Worm (Caenorhabditis elegans): ENCODE measurements around the gene M163.11.
A peak's percentile ranks its signal among the peaks of the same experiment; 100 is the strongest.

M163.11 gene

DNA sequence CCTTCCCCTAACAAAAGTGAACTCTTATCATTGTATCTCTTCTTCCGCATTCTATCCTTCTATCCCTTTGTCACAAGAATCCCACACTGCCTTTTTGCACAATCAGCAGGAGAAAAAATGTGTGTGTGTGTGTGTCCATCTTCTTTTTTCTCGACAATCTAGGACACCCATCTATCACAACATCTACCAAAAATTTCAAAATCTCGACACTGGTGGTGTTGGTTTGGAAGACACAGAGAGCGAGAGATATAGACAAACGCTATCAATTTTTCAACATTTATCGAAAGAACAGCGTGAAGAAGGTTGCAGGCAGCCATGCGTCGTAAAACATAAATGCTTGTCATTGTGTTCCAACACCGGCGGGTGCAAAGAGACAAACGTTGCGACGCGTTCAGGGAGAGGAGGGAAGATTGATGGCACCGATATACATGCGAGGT lies 29.7 kb downstream of the M163.11 start (continued):
- TF ChIP-seq mdl-1 (tag; optimal IDR thresholded peaks at IDR 0.05) (no peak), C16A3.4 (tag; optimal IDR thresholded peaks at IDR 0.05) (peak; percentile 19), nhr-47 (tag; optimal IDR thresholded peaks at IDR 0.05) (peak; percentile 36), rnt-1 (tag; optimal IDR thresholded peaks at IDR 0.05) (peak; percentile 84), vab-15 (tag; optimal IDR thresholded peaks at IDR 0.05) (no peak), efl-1 (optimal IDR thresholded peaks at IDR 0.05) (peak in 1 of 2 experiments; percentile 5), efl-1 (GFP tag; optimal IDR thresholded peaks at IDR 0.05 in 1 of 2) (peak in 1 of 2 experiments; percentile 36), egl-13 (tag; optimal IDR thresholded peaks at IDR 0.05) (no peak), tbx-2 (tag; optimal IDR thresholded peaks at IDR 0.05) (peak; percentile 58), nhr-11 (tag; optimal IDR thresholded peaks at IDR 0.05) (no peak), unc-86 (tag; optimal IDR thresholded peaks at IDR 0.05) (no peak), nhr-90 (tag; optimal IDR thresholded peaks at IDR 0.05; ENCODE audit: poor library complexity) (peak; percentile 35), mef-2 (tag; optimal IDR thresholded peaks at IDR 0.05) (no peak), lir-3 (tag; optimal IDR thresholded peaks at IDR 0.05; ENCODE audit: poor library complexity) (peak; percentile 1), sptf-1 (tag; optimal IDR thresholded peaks at IDR 0.05) (no peak), hlh-4 (tag; optimal IDR thresholded peaks at IDR 0.05) (no peak), unc-62 (GFP tag; optimal IDR thresholded peaks at IDR 0.05) (no peak), hpl-2 (GFP tag; optimal IDR thresholded peaks at IDR 0.05) (no peak), blmp-1 (tag; optimal IDR thresholded peaks at IDR 0.05) (peak; percentile 85), aha-1 (tag; optimal IDR thresholded peaks at IDR 0.05) (no peak), sup-37 (GFP tag; optimal IDR thresholded peaks at IDR 0.05) (no peak)

DNA sequence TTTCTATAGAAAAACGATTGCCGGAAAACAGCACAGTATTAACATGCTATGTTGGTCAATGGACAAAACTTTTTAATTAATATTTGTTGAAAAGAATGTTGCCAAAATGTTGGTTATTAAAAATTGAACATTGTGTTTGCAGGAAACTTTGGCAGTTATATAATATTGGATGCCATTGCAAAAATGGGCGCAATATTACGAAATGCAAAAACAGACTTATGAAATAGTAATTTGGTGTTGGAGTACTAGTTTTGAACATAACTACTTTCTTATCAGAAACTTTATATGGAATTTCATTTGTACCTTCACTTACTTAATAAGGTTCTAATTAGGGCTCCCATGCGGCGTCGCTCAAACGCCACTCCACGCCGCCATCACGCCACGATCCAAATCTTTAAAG lies 31.2 kb downstream of the M163.11 start:
- no peak for TF ChIP-seq nhr-237 (tag; optimal IDR thresholded peaks at IDR 0.05)
- peak in 1 of 2 experiments; percentile 1 for TF ChIP-seq lsy-2 (tag; optimal IDR thresholded peaks at IDR 0.05)
- peak; percentile 47 for TF ChIP-seq skn-1 (tag; optimal IDR thresholded peaks at IDR 0.05)

DNA sequence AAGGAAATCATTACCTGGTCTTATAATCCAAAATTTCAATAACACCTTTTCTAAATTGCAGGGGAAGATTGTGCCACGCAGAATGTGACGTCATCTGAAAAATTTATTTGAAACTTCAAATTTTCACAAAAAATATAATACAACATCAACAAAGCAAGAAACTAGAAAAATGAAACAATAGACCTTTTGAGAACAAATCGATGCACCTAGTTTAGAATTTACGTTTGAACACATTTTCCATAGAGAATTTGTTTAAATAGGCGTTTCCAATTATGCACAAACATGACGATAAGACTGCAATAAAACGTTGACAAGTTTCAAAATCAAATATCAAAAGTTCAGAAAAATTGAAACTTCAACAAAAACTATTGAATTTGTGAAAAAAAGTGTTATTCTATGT lies 33.6 kb downstream of the M163.11 start, which contains the start of gene fbxa-141:
Gene fbxa-141 (minus strand): TSS at position 101 of the 400 bp plus-strand sequence.
- TF ChIP-seq dpl-1 (GFP tag; optimal IDR thresholded peaks at IDR 0.05) (no peak), pax-3 (tag; optimal IDR thresholded peaks at IDR 0.05) (no peak), hpl-2 (GFP tag; optimal IDR thresholded peaks at IDR 0.05) (no peak), ama-1 (optimal IDR thresholded peaks at IDR 0.05) (no peak), aha-1 (tag; optimal IDR thresholded peaks at IDR 0.05) (no peak), ceh-88 (GFP tag; IDR thresholded peaks at IDR 0.05) (no peak), snu-23 (GFP tag; optimal IDR thresholded peaks at IDR 0.05) (no peak), zip-4 (GFP tag; optimal IDR thresholded peaks at IDR 0.05) (no peak), nhr-47 (tag; optimal IDR thresholded peaks at IDR 0.05) (no peak)

DNA sequence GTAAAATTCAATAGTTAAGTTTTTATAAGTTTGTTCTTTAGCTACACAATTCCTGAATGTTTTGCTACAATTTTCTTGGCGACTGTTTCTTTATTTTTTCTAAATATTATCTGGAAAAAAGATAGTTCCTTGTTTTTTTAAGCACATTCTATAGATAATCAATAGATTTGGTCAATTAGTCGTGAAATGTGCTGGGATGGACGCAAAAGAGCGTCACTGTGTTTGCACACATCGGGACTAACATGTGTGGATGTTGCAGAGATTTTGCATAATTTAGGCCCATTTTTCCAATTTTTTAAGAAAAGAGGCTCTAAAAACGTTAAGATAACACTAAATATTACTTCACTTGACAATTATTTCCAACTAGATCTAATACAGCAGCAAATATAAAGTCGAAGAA lies 34.3 kb downstream of the M163.11 start:
- TF ChIP-seq ces-1 (GFP tag; optimal IDR thresholded peaks at IDR 0.05) (no peak), xbp-1 (tag; optimal IDR thresholded peaks at IDR 0.05) (peak; percentile 51), zip-4 (GFP tag; optimal IDR thresholded peaks at IDR 0.05) (no peak), fkh-10 (GFP tag; optimal IDR thresholded peaks at IDR 0.05) (no peak), lsy-2 (tag; optimal IDR thresholded peaks at IDR 0.05) (peak; percentile 45 to 46), snpc-4 (tag; optimal IDR thresholded peaks at IDR 0.05) (peak; percentile 18), alr-1 (tag; optimal IDR thresholded peaks at IDR 0.05; ENCODE audit: borderline replicate concordance) (no peak), mep-1 (tag; optimal IDR thresholded peaks at IDR 0.05) (peak; percentile 54), sptf-1 (tag; optimal IDR thresholded peaks at IDR 0.05) (no peak), ceh-8 (GFP tag; optimal IDR thresholded peaks at IDR 0.05) (peak; percentile 47), ceh-90 (tag; optimal IDR thresholded peaks at IDR 0.05) (no peak), ceh-63 (GFP tag; optimal IDR thresholded peaks at IDR 0.05) (no peak), nhr-20 (tag; optimal IDR thresholded peaks at IDR 0.05) (peak; percentile 35), dpl-1 (GFP tag; optimal IDR thresholded peaks at IDR 0.05) (peak in 1 of 3 experiments; percentile 25), nhr-47 (tag; optimal IDR thresholded peaks at IDR 0.05) (peak; percentile 44), nhr-90 (tag; optimal IDR thresholded peaks at IDR 0.05; ENCODE audit: poor library complexity) (no peak), pax-3 (tag; optimal IDR thresholded peaks at IDR 0.05) (no peak), elt-3 (tag; optimal IDR thresholded peaks at IDR 0.05) (no peak), hlh-4 (tag; optimal IDR thresholded peaks at IDR 0.05) (no peak), tbx-2 (tag; optimal IDR thresholded peaks at IDR 0.05) (no peak), fkh-4 (tag; optimal IDR thresholded peaks at IDR 0.05; ENCODE audit: borderline replicate concordance) (no peak), unc-30 (tag; optimal IDR thresholded peaks at IDR 0.05) (no peak), lin-14 (GFP tag; optimal IDR thresholded peaks at IDR 0.05) (peak; percentile 49), dsc-1 (tag; optimal IDR thresholded peaks at IDR 0.05) (peak; percentile 84), lin-13 (GFP tag; optimal IDR thresholded peaks at IDR 0.05) (peak; percentile 19), lin-35 (GFP tag; optimal IDR thresholded peaks at IDR 0.05) (peak; percentile 2 to 14)
